Worm (Caenorhabditis elegans) whole organism, L3 larva: ENCODE results near the gene H03A11.13.

Source experiments
- ZK546.5 ChIP-seq: sonication (generic microtip); optimal IDR thresholded peaks from 2 replicates; lab custom pipeline; 2017; ENCODE audit warnings: missing biosample characterization, missing genetic modification characterization
- ama-1 ChIP-seq: fragments of 150-350 bp; optimal IDR thresholded peaks from 2 replicates; lab custom pipeline; 2018
- ceh-28 ChIP-seq: fragments of 150-350 bp; optimal IDR thresholded peaks from 2 replicates; lab custom pipeline; 2014; ENCODE audit warnings: missing biosample characterization, missing genetic modification reagents, missing genetic modification characterization
- ceh-82 ChIP-seq: fragments of 150-350 bp; optimal IDR thresholded peaks from 2 replicates; lab custom pipeline; 2014; ENCODE audit warnings: missing biosample characterization, missing genetic modification characterization
- daf-12 ChIP-seq: fragments of 150-350 bp; optimal IDR thresholded peaks from 2 replicates; lab custom pipeline; 2014; ENCODE audit warnings: missing biosample characterization, missing genetic modification reagents, missing genetic modification characterization
- egl-27 ChIP-seq: sonication (generic microtip); optimal IDR thresholded peaks from 4 replicates; lab custom pipeline; 2017; ENCODE audit warnings: missing biosample characterization, missing genetic modification reagents, missing genetic modification characterization
- elt-1 ChIP-seq: fragments of 150-350 bp; optimal IDR thresholded peaks from 2 replicates; lab custom pipeline; 2014; ENCODE audit warnings: missing biosample characterization, missing genetic modification characterization
- elt-2 ChIP-seq: sonication (generic microtip); optimal IDR thresholded peaks from 2 replicates; lab custom pipeline; 2016; ENCODE audit warnings: missing genetic modification reagents, mild to moderate bottlenecking, missing genetic modification characterization, missing compliant biosample characterization
- elt-3 ChIP-seq, 3 experiments: fragments of 150-350 bp in 1 of 3; sonication (generic microtip) in 2 of 3; optimal IDR thresholded peaks; 2 replicates in 2 of 3; 4 replicates in 1 of 3; lab custom pipeline; 2014 to 2017; ENCODE audit warnings: missing biosample characterization in 3 of 3, missing genetic modification characterization in 3 of 3
- fkh-10 ChIP-seq: sonication (generic microtip); optimal IDR thresholded peaks from 2 replicates; lab custom pipeline; 2017; ENCODE audit warnings: missing biosample characterization, missing genetic modification reagents, missing genetic modification characterization
- jun-1 ChIP-seq: fragments of 150-350 bp; optimal IDR thresholded peaks from 2 replicates; lab custom pipeline; 2014; ENCODE audit warnings: missing biosample characterization, missing genetic modification reagents, missing genetic modification characterization
- lin-39 ChIP-seq: fragments of 150-350 bp; optimal IDR thresholded peaks from 2 replicates; lab custom pipeline; 2018; ENCODE audit warnings: missing biosample characterization, missing genetic modification reagents, missing genetic modification characterization
- mdl-1 ChIP-seq: fragments of 150-350 bp; optimal IDR thresholded peaks from 2 replicates; lab custom pipeline; 2014; ENCODE audit warnings: missing biosample characterization, missing genetic modification characterization
- mml-1 ChIP-seq: fragments of 150-350 bp; sonication (generic microtip); optimal IDR thresholded peaks from 3 replicates; lab custom pipeline; 2014; ENCODE audit warnings: missing biosample characterization, missing genetic modification characterization
- nfya-1 ChIP-seq: sonication (generic microtip); optimal IDR thresholded peaks from 2 replicates; lab custom pipeline; 2017; ENCODE audit warnings: missing genetic modification characterization, mild to moderate bottlenecking, missing compliant biosample characterization, antibody characterized with exemption, moderate library complexity; ENCODE audit not compliant: insufficient read depth
- nhr-12 ChIP-seq: fragments of 150-350 bp; optimal IDR thresholded peaks from 2 replicates; lab custom pipeline; 2014; ENCODE audit warnings: missing biosample characterization, missing genetic modification characterization
- nhr-23 ChIP-seq: fragments of 150-350 bp; optimal IDR thresholded peaks from 2 replicates; lab custom pipeline; 2014; ENCODE audit warnings: missing biosample characterization, missing genetic modification reagents, missing genetic modification characterization
- nhr-237 ChIP-seq: fragments of 150-350 bp; optimal IDR thresholded peaks from 2 replicates; lab custom pipeline; 2014; ENCODE audit warnings: missing biosample characterization, missing genetic modification characterization
- nhr-25 ChIP-seq: sonication (generic microtip); optimal IDR thresholded peaks from 2 replicates; lab custom pipeline; 2017; ENCODE audit warnings: missing biosample characterization, missing genetic modification characterization
- nhr-28 ChIP-seq: fragments of 150-350 bp; optimal IDR thresholded peaks from 2 replicates; lab custom pipeline; 2014; ENCODE audit warnings: missing biosample characterization, missing genetic modification characterization
- nhr-43 ChIP-seq: sonication (generic microtip); optimal IDR thresholded peaks from 2 replicates; lab custom pipeline; 2016; ENCODE audit warnings: mild to moderate bottlenecking, missing genetic modification characterization, missing compliant biosample characterization; ENCODE audit not compliant: poor library complexity, severe bottlenecking
- nhr-76 ChIP-seq: fragments of 150-350 bp; sonication (generic microtip); optimal IDR thresholded peaks from 5 replicates; lab custom pipeline; 2014; ENCODE audit warnings: missing biosample characterization, missing genetic modification characterization
- nhr-77 ChIP-seq: fragments of 150-350 bp; optimal IDR thresholded peaks from 2 replicates; lab custom pipeline; 2014; ENCODE audit warnings: missing biosample characterization, missing genetic modification characterization
- pha-4 ChIP-seq: fragments of 150-350 bp; optimal IDR thresholded peaks from 2 replicates; lab custom pipeline; 2014; ENCODE audit warnings: missing biosample characterization, missing genetic modification reagents, missing genetic modification characterization
- sea-2 ChIP-seq: fragments of 150-350 bp; sonication (generic microtip); optimal IDR thresholded peaks from 4 replicates; lab custom pipeline; 2014; ENCODE audit warnings: missing biosample characterization, missing genetic modification reagents, missing genetic modification characterization
- snpc-4 ChIP-seq: fragments of 150-350 bp; optimal IDR thresholded peaks from 2 replicates; lab custom pipeline; 2014; ENCODE audit warnings: missing biosample characterization, missing genetic modification characterization
- unc-39 ChIP-seq: sonication (generic microtip); optimal IDR thresholded peaks from 4 replicates; lab custom pipeline; 2017; ENCODE audit warnings: missing biosample characterization, missing genetic modification characterization
- unc-62 ChIP-seq: fragments of 150-350 bp; sonication (generic microtip); optimal IDR thresholded peaks from 4 replicates; lab custom pipeline; 2014; ENCODE audit warnings: missing biosample characterization, missing genetic modification reagents, missing genetic modification characterization
- zag-1 ChIP-seq: fragments of 150-350 bp; optimal IDR thresholded peaks from 2 replicates; lab custom pipeline; 2014; ENCODE audit warnings: missing biosample characterization, missing genetic modification characterization
- ztf-11 ChIP-seq: fragments of 150-350 bp; optimal IDR thresholded peaks from 2 replicates; lab custom pipeline; 2014; ENCODE audit warnings: missing biosample characterization, missing genetic modification characterization
- ztf-4 ChIP-seq: fragments of 150-350 bp; optimal IDR thresholded peaks from 2 replicates; lab custom pipeline; 2014; ENCODE audit warnings: missing biosample characterization, missing genetic modification characterization

Gene H03A11.13

DNA sequence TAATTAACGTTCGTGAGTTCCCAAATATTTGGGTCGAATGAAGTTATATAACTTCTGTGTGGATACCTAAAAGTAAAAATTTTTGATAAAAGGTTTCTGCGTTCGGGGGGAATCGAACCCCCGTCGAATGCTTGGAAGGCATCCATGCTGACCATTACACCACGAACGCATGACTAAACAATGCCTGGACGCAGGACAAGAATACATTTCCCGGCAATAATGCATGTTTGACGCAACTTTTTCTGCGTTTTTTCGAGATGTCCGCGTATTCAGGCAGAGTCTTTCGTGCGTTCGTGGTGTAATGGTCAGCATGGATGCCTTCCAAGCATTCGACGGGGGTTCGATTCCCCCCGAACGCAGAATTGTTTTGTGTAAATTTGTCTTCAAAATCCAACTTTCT is 12.3 kb downstream of the H03A11.13 start (continued):
- TF ChIP-seq ZK546.5 (no peak), daf-12 (tag; lab: Kevin White, UChicago) (no peak), nhr-28 (peak; percentile 13), nhr-12 (tag; lab: Kevin White, UChicago) (no peak), nhr-237 (no peak), elt-3 (tag; optimal IDR thresholded peaks at IDR 0.05; lab: Kevin White, UChicago) (peak in 1 of 3 experiments; percentile 44), fkh-10 (GFP tag; lab: Kevin White, UChicago) (no peak), ztf-11 (no peak), nhr-77 (peak; percentile 5), elt-1 (tag; lab: Kevin White, UChicago) (no peak), unc-62 (GFP tag; lab: Kevin White, UChicago) (peak; percentile 32)

DNA sequence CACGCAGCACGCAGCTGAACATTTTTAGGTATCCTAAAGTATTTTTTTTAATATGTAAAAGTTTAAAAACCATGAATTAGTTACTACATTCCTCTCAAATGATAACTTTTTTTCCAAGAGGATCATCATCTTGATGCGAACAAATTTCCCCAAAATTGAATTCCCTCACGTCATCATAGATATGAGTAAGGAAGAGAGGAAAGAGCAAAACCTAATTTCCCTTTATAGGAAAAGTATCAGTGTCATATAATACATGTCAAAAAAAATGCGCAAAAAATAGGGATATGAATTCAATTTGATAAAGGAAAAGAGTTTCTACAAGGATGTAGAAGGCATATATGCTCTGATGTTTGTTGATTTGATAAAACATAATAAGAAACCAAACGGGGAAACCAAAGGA is 12.9 kb downstream of the H03A11.13 start:
- TF ChIP-seq fkh-10 (GFP tag; lab: Kevin White, UChicago) (peak; percentile 31), nhr-77 (no peak)
- TF ChIP-seq, all 47 proteins: peak for 1

ce11 chrX:15199052-15199451 is 14.0 kb downstream of the H03A11.13 start, which contains the start of gene snt-7:
snt-7 (minus strand) TSS chrX:15199152.
- TF ChIP-seq mdl-1 (no peak), sea-2 (GFP tag; lab: Kevin White, UChicago) (no peak), nhr-76 (no peak), nhr-43 (tag; lab: Kevin White, UChicago) (no peak), ceh-82 (no peak), fkh-10 (GFP tag; lab: Kevin White, UChicago) (no peak), elt-2 (tag; lab: Kevin White, UChicago) (no peak), nfya-1 (tag; lab: Kevin White, UChicago) (no peak), mml-1 (no peak), ztf-4 (no peak), unc-39 (no peak), zag-1 (tag; lab: Kevin White, UChicago) (no peak), snpc-4 (tag; lab: Kevin White, UChicago) (no peak), jun-1 (tag; lab: Kevin White, UChicago) (no peak), elt-3 (tag; optimal IDR thresholded peaks at IDR 0.05; lab: Kevin White, UChicago) (no peak), daf-12 (tag; lab: Kevin White, UChicago) (no peak), ama-1 (lab: Kevin White, UChicago) (no peak), nhr-77 (no peak), egl-27 (no peak), ceh-28 (tag; lab: Kevin White, UChicago) (no peak)

ce11 chrX:15194283-15194682 is 18.7 kb downstream of the H03A11.13 start, which contains the start of gene phat-6:
phat-6 (minus strand) TSS chrX:15194383.
- TF ChIP-seq fkh-10 (GFP tag; lab: Kevin White, UChicago) (no peak), mml-1 (no peak), nhr-237 (no peak), nhr-23 (tag; lab: Kevin White, UChicago) (no peak), nhr-12 (tag; lab: Kevin White, UChicago) (no peak)

ce11 chrX:15191370-15191769 is 21.7 kb downstream of the H03A11.13 start:
- peak; percentile 50 for TF ChIP-seq lin-39 (tag; lab: Kevin White, UChicago)
- TF ChIP-seq nhr-25 (tag; lab: Kevin White, UChicago) = no peak
- peak; percentile 16 for TF ChIP-seq pha-4 (tag; lab: Kevin White, UChicago)

ce11 chrX:15189823-15190222 is 23.2 kb downstream of the H03A11.13 start, which contains the start of gene T10B10.4:
T10B10.4 (plus strand) TSS chrX:15190123.
- TF ChIP-seq lin-39 (tag; lab: Kevin White, UChicago) (peak; percentile 32), jun-1 (tag; lab: Kevin White, UChicago) (no peak)
